Fruit fly (Drosophila melanogaster): Measurements from ENCODE around the gene CG43702.

Gene CG43702

dm6 chr3L:21254524-21254972 is 43.9 kb upstream of the CG43702 start:
- TF ChIP-seq CG4496 (GFP tag; IDR thresholded peaks at IDR 0.05) (no peak), fd96Ca (GFP tag; IDR thresholded peaks at IDR 0.05) (no peak), CG8301 (tag; optimal IDR thresholded peaks at IDR 0.05) (no peak), CG8159 (tag; optimal IDR thresholded peaks at IDR 0.05) (no peak), gl (tag; optimal IDR thresholded peaks at IDR 0.05) (no peak), CG34367 (tag; optimal IDR thresholded peaks at IDR 0.05) (no peak), EcR (GFP tag; optimal IDR thresholded peaks at IDR 0.05) (no peak), Pif1B (GFP tag; optimal IDR thresholded peaks at IDR 0.05) (no peak), CG12605 (GFP tag; IDR thresholded peaks at IDR 0.05) (no peak), D1 (tag; optimal IDR thresholded peaks at IDR 0.05) (no peak), Snoo (tag; optimal IDR thresholded peaks at IDR 0.05) (no peak), rn (GFP tag; IDR thresholded peaks at IDR 0.05) (no peak), Ets98B (GFP tag; IDR thresholded peaks at IDR 0.05) (no peak), CG15710 (tag; optimal IDR thresholded peaks at IDR 0.05) (no peak)

- no peak for TF ChIP-seq CG34367 (tag; optimal IDR thresholded peaks at IDR 0.05)
- peak; percentile 56 for TF ChIP-seq EcR (GFP tag; optimal IDR thresholded peaks at IDR 0.05)
- no peak for TF ChIP-seq fd96Ca (GFP tag; IDR thresholded peaks at IDR 0.05)
- TF ChIP-seq CG15710 (tag; optimal IDR thresholded peaks at IDR 0.05): no peak
These were observed 42.1 kb upstream of the CG43702 start for dm6 chr3L:21256062-21257023.

- TF ChIP-seq CG12605 (GFP tag; IDR thresholded peaks at IDR 0.05): no peak
- TF ChIP-seq CG14655 (GFP tag; optimal IDR thresholded peaks at IDR 0.05): no peak
- no peak for TF ChIP-seq rn (GFP tag; IDR thresholded peaks at IDR 0.05)
- TF ChIP-seq fd96Ca (GFP tag; IDR thresholded peaks at IDR 0.05): no peak
- TF ChIP-seq Pif1A (GFP tag; optimal IDR thresholded peaks at IDR 0.05): no peak
- TF ChIP-seq CG13204 (GFP tag; optimal IDR thresholded peaks at IDR 0.05): no peak
- no peak for TF ChIP-seq CG34367 (tag; optimal IDR thresholded peaks at IDR 0.05)
- TF ChIP-seq Pif1B (GFP tag; optimal IDR thresholded peaks at IDR 0.05): no peak
- no peak for TF ChIP-seq CG32121 (GFP tag; IDR thresholded peaks at IDR 0.05)
- no peak for TF ChIP-seq gl (tag; optimal IDR thresholded peaks at IDR 0.05)
- no peak for TF ChIP-seq Ets98B (GFP tag; IDR thresholded peaks at IDR 0.05)
- TF ChIP-seq CG8159 (tag; optimal IDR thresholded peaks at IDR 0.05): no peak
- TF ChIP-seq EcR (GFP tag; optimal IDR thresholded peaks at IDR 0.05): no peak
These were observed 40.7 kb upstream of the CG43702 start, which contains the start of gene CG43218 for dm6 chr3L:21257731-21258130. Gene CG43218, plus strand, starts transcription at chr3L:21258020.

- peak; percentile 34; the same call in 1 of the 2 replicates for TF ChIP-seq Ets98B (GFP tag; IDR thresholded peaks at IDR 0.05)
- no peak for TF ChIP-seq CG9948 (tag; optimal IDR thresholded peaks at IDR 0.05)
- no peak for TF ChIP-seq EcR (GFP tag; optimal IDR thresholded peaks at IDR 0.05)
- TF ChIP-seq CG8301 (tag; optimal IDR thresholded peaks at IDR 0.05): peak; percentile 44
- TF ChIP-seq CG32121 (GFP tag; IDR thresholded peaks at IDR 0.05): peak; percentile 60
- peak; percentile 41; the same call in 1 of the 3 replicates for TF ChIP-seq CG4496 (GFP tag; IDR thresholded peaks at IDR 0.05)
- no peak for TF ChIP-seq Pif1B (GFP tag; optimal IDR thresholded peaks at IDR 0.05)
- TF ChIP-seq fd96Ca (GFP tag; IDR thresholded peaks at IDR 0.05): peak; percentile 64; the same call in 2 of the 3 replicates
These were observed 39.2 kb upstream of the CG43702 start for dm6 chr3L:21259257-21259656.

dm6 chr3L:21261403-21262164 is 36.9 kb upstream of the CG43702 start:
- TF ChIP-seq Pif1A (GFP tag; optimal IDR thresholded peaks at IDR 0.05) (no peak), fd96Ca (GFP tag; IDR thresholded peaks at IDR 0.05) (no peak; the same call in 2 of the 3 replicates), EcR (GFP tag; optimal IDR thresholded peaks at IDR 0.05) (peak; percentile 83), D1 (tag; optimal IDR thresholded peaks at IDR 0.05) (no peak), CG12605 (GFP tag; IDR thresholded peaks at IDR 0.05) (0 out of 2 replicates have a peak, but pooled peaks have one; percentile 14)

dm6 chr3L:21262426-21262825 is 36.0 kb upstream of the CG43702 start:
- no peak for TF ChIP-seq Pif1B (GFP tag; optimal IDR thresholded peaks at IDR 0.05)
- peak; percentile 51 for TF ChIP-seq D1 (tag; optimal IDR thresholded peaks at IDR 0.05)

- TF ChIP-seq CG13204 (GFP tag; optimal IDR thresholded peaks at IDR 0.05) (no peak), CG34367 (tag; optimal IDR thresholded peaks at IDR 0.05) (no peak), fd96Ca (GFP tag; IDR thresholded peaks at IDR 0.05) (no peak), Pif1B (GFP tag; optimal IDR thresholded peaks at IDR 0.05) (no peak), CG17806 (tag; optimal IDR thresholded peaks at IDR 0.05) (no peak), CG8159 (tag; optimal IDR thresholded peaks at IDR 0.05) (no peak)
These were observed 32.3 kb upstream of the CG43702 start for dm6 chr3L:21266101-21266656.

Data from whole organism, pupa.